Worm (Caenorhabditis elegans): Measurements from ENCODE around the gene ostf-4.

DNA sequence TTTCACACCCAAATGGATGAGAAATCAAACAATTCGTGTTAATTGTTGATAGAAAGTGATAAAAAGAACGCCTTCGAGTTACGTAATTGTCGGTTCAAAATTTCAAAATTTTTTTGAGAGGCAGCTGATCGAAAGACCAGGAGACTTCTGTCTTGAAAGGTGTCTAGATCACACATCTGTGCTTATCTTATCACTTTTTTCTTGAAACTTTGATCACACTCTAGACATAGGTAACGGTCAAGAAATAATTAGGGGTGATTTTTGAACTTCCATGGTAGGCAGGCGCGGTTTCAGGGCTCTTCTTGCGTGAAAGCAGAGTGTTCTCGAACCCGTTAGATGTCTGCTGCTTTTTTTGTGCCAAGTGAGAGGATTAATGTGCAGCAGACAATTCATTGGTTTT is 25.0 kb downstream of the ostf-4 start:
- TF ChIP-seq pes-1 (GFP tag; IDR thresholded peaks at IDR 0.05) = no peak
- TF ChIP-seq hmbx-1 (tag; optimal IDR thresholded peaks at IDR 0.05) = no peak
- TF ChIP-seq B0310.2 (tag; optimal IDR thresholded peaks at IDR 0.05) = no peak
- no peak for TF ChIP-seq tbx-37 (GFP tag; conservative IDR thresholded peaks at IDR 0.05)
- no peak for TF ChIP-seq ama-1 (optimal IDR thresholded peaks at IDR 0.05)
- TF ChIP-seq F13C5.2 (tag; optimal IDR thresholded peaks at IDR 0.05) = no peak
- TF ChIP-seq flt-1 (GFP tag; IDR thresholded peaks at IDR 0.05) = no peak
